Worm (Caenorhabditis elegans) whole organism, L3 larva: ENCODE results near the gene Y113G7A.14.

Source experiments
- ceh-28 ChIP-seq: fragments of 150-350 bp; optimal IDR thresholded peaks from 2 replicates; lab custom pipeline; 2014; ENCODE audit warnings: missing biosample characterization, missing genetic modification reagents, missing genetic modification characterization
- nhr-11 ChIP-seq: fragments of 150-350 bp; optimal IDR thresholded peaks from 2 replicates; lab custom pipeline; 2014; ENCODE audit warnings: missing biosample characterization, missing genetic modification characterization
- skn-1 ChIP-seq: fragments of 150-350 bp; optimal IDR thresholded peaks from 2 replicates; lab custom pipeline; 2014; ENCODE audit warnings: missing biosample characterization, missing genetic modification characterization
- unc-39 ChIP-seq: sonication (generic microtip); optimal IDR thresholded peaks from 4 replicates; lab custom pipeline; 2017; ENCODE audit warnings: missing biosample characterization, missing genetic modification characterization

- TF ChIP-seq unc-39 (tag; lab: Kevin White, UChicago), result no peak
- TF ChIP-seq nhr-11 (tag; lab: Kevin White, UChicago), result no peak
- TF ChIP-seq ceh-28, result no peak
- no peak for TF ChIP-seq skn-1 (tag; lab: Kevin White, UChicago)
Measured at ce11 chrV:20163105-20163449, 24.8 kb upstream of the Y113G7A.14 start.
